In the genomic region with DNA sequence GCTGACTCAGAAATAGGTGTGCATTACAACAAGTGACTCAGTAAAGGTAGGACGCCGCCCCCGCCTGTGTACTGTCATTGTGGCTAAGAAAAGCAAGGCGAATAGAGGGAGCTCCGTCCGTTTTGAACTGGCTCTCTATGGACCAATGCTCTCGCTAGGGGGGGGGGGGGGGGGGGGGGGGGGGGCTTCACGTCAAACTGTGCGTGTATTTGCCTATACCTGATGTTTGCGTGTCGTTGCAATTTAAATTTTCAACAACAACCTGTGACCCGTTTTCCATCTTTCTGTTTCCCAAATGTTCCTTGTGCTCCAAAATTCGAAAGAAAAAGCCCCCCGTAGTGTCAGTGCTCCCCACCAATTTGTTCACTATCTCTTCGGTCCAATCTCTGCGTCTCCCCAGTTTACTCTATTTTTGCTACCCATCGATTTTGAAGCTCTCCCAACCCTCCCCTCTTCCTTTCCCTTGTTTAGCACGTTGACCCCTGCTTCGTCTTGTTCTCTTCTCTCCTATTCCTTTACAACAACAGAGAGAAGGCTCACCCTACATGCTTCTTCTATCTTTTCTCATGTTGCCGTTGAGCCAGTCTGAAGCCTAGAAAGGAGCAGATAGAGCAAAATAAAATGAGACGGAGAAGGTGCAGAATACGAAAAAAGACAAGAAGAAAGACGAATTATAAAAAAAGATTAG, we compare ENCODE assay signal across 4 worm cellular contexts.
A peak's percentile ranks its signal among the peaks of the same experiment; 100 is the strongest.
TF ChIP-seq lines count a peak whose summit lies in the region.

No protein-coding gene starts in this region.

TF ChIP-seq in whole organism, L2 larva, 48 proteins besides CTCF, POLR2A, EP300 and RAD21:
- TF ChIP-seq nhr-129 (tag; optimal IDR thresholded peaks at IDR 0.05; lab: Kevin White, UChicago), result peak; percentile 63
- peak; percentile 29 for TF ChIP-seq sma-9 (GFP tag; optimal IDR thresholded peaks at IDR 0.05; lab: Kevin White, UChicago)
- TF ChIP-seq sma-9 (tag; optimal IDR thresholded peaks at IDR 0.05; lab: Kevin White, UChicago), result no peak
- no peak for TF ChIP-seq nhr-25 (tag; optimal IDR thresholded peaks at IDR 0.05; lab: Kevin White, UChicago)
- no peak for TF ChIP-seq alr-1 (tag; optimal IDR thresholded peaks at IDR 0.05; lab: Kevin White, UChicago)
- TF ChIP-seq Y55F3AM.14 (GFP tag; optimal IDR thresholded peaks at IDR 0.05; lab: Kevin White, UChicago), result peak; percentile 24
- peak; percentile 25 for TF ChIP-seq sem-4 (tag; optimal IDR thresholded peaks at IDR 0.05; lab: Kevin White, UChicago)
- no peak for TF ChIP-seq ama-1 (optimal IDR thresholded peaks at IDR 0.05; lab: Kevin White, UChicago)
- peak; percentile 63 for TF ChIP-seq C34F6.9 (tag; optimal IDR thresholded peaks at IDR 0.05; lab: Kevin White, UChicago)
- peak; percentile 0 for TF ChIP-seq lin-13 (GFP tag; optimal IDR thresholded peaks at IDR 0.05; lab: Kevin White, UChicago)
- TF ChIP-seq nhr-237 (tag; optimal IDR thresholded peaks at IDR 0.05; lab: Kevin White, UChicago), result no peak
- TF ChIP-seq mab-5 (tag; optimal IDR thresholded peaks at IDR 0.05; lab: Kevin White, UChicago), result peak; percentile 50
- TF ChIP-seq F13H6.1 (tag; optimal IDR thresholded peaks at IDR 0.05; lab: Kevin White, UChicago), result peak; percentile 60
- TF ChIP-seq egl-27 (tag; optimal IDR thresholded peaks at IDR 0.05; lab: Kevin White, UChicago), result peak; percentile 34
- TF ChIP-seq lsy-2 (tag; optimal IDR thresholded peaks at IDR 0.05; lab: Kevin White, UChicago), result peak in 1 of 2 experiments; percentile 42
- TF ChIP-seq unc-55 (GFP tag; optimal IDR thresholded peaks at IDR 0.05; lab: Kevin White, UChicago), result peak; percentile 6
- peak; percentile 68 for TF ChIP-seq crh-2 (tag; optimal IDR thresholded peaks at IDR 0.05; lab: Kevin White, UChicago)

TF ChIP-seq in whole organism, L4 larva, 104 proteins besides CTCF, POLR2A, EP300 and RAD21 (continues in another document):
- TF ChIP-seq F37D6.2 (tag; optimal IDR thresholded peaks at IDR 0.05; lab: Kevin White, UChicago) (peak; percentile 10), rbr-2 (tag; optimal IDR thresholded peaks at IDR 0.05; lab: Kevin White, UChicago) (peak; percentile 25), pha-4 (GFP tag; IDR thresholded peaks at IDR 0.05; lab: Robert Waterston, UW) (no peak), pha-4 (tag; optimal IDR thresholded peaks at IDR 0.05; lab: Kevin White, UChicago) (no peak), ceh-32 (tag; optimal IDR thresholded peaks at IDR 0.05; lab: Kevin White, UChicago; ENCODE audit: poor library complexity) (no peak), lsy-2 (tag; optimal IDR thresholded peaks at IDR 0.05; lab: Kevin White, UChicago) (peak in 1 of 2 experiments; percentile 47), ceh-28 (tag; optimal IDR thresholded peaks at IDR 0.05; lab: Kevin White, UChicago) (peak; percentile 28), hlh-11 (tag; optimal IDR thresholded peaks at IDR 0.05; lab: Kevin White, UChicago) (peak; percentile 30), Y5F2A.4 (GFP tag; optimal IDR thresholded peaks at IDR 0.05; lab: Kevin White, UChicago) (no peak), zfp-2 (tag; optimal IDR thresholded peaks at IDR 0.05; lab: Kevin White, UChicago) (no peak), saeg-2 (GFP tag; IDR thresholded peaks at IDR 0.05; lab: Robert Waterston, UW) (no peak), gei-8 (GFP tag; optimal IDR thresholded peaks at IDR 0.05; lab: Kevin White, UChicago) (no peak), daf-16 (GFP tag; optimal IDR thresholded peaks at IDR 0.05; lab: Kevin White, UChicago) (no peak), daf-16 (tag; optimal IDR thresholded peaks at IDR 0.05; lab: Kevin White, UChicago) (peak; percentile 73), madf-9 (GFP tag; conservative IDR thresholded peaks at IDR 0.05; lab: Robert Waterston, UW) (no peak), F44E2.7 (GFP tag; IDR thresholded peaks at IDR 0.05; lab: Robert Waterston, UW) (no peak), aha-1 (tag; lab: Kevin White, UChicago) (peak; percentile 4), fkh-10 (GFP tag; optimal IDR thresholded peaks at IDR 0.05; lab: Kevin White, UChicago) (peak; percentile 35), mes-2 (tag; optimal IDR thresholded peaks at IDR 0.05; lab: Kevin White, UChicago; ENCODE audit: poor library complexity, severe bottlenecking) (peak; percentile 38), mep-1 (tag; optimal IDR thresholded peaks at IDR 0.05; lab: Kevin White, UChicago) (peak; percentile 50), unc-62 (GFP tag; optimal IDR thresholded peaks at IDR 0.05 in 1 of 2; lab: Kevin White, UChicago) (peak in 1 of 2 experiments; percentile 93), unc-62 (tag; optimal IDR thresholded peaks at IDR 0.05; lab: Kevin White, UChicago) (no peak), hlh-30 (tag; optimal IDR thresholded peaks at IDR 0.05; lab: Kevin White, UChicago; ENCODE audit: insufficient read depth) (peak; percentile 16)

TF ChIP-seq in whole organism, late embryonic, 69 proteins besides CTCF, POLR2A, EP300 and RAD21:
- no peak for TF ChIP-seq tbx-7 (tag; optimal IDR thresholded peaks at IDR 0.05; lab: Kevin White, UChicago)
- TF ChIP-seq hlh-6 (tag; optimal IDR thresholded peaks at IDR 0.05; lab: Kevin White, UChicago), result peak; percentile 44
- peak; percentile 41 for TF ChIP-seq nfya-1 (tag; optimal IDR thresholded peaks at IDR 0.05; lab: Kevin White, UChicago)
- peak; percentile 28 for TF ChIP-seq ama-1 (optimal IDR thresholded peaks at IDR 0.05; lab: Kevin White, UChicago)
- peak; percentile 73 for TF ChIP-seq ceh-48 (tag; optimal IDR thresholded peaks at IDR 0.05; lab: Kevin White, UChicago)
- TF ChIP-seq tbx-2 (tag; optimal IDR thresholded peaks at IDR 0.05; lab: Kevin White, UChicago), result peak; percentile 12
- TF ChIP-seq ceh-2 (tag; optimal IDR thresholded peaks at IDR 0.05; lab: Kevin White, UChicago), result no peak
- TF ChIP-seq pag-3 (tag; optimal IDR thresholded peaks at IDR 0.05; lab: Kevin White, UChicago; ENCODE audit: borderline replicate concordance), result no peak
- peak; percentile 4 for TF ChIP-seq dmd-4 (tag; optimal IDR thresholded peaks at IDR 0.05; lab: Kevin White, UChicago; ENCODE audit: borderline replicate concordance)
- TF ChIP-seq ceh-18 (tag; optimal IDR thresholded peaks at IDR 0.05; lab: Kevin White, UChicago), result peak; percentile 13
- TF ChIP-seq ceh-9 (tag; optimal IDR thresholded peaks at IDR 0.05; lab: Kevin White, UChicago), result no peak
- peak; percentile 58 for TF ChIP-seq ceh-31 (tag; optimal IDR thresholded peaks at IDR 0.05; lab: Kevin White, UChicago)
- peak; percentile 46 for TF ChIP-seq unc-42 (tag; optimal IDR thresholded peaks at IDR 0.05; lab: Kevin White, UChicago)
- TF ChIP-seq ref-2 (tag; optimal IDR thresholded peaks at IDR 0.05; lab: Kevin White, UChicago), result peak; percentile 13
- TF ChIP-seq unc-55 (GFP tag; optimal IDR thresholded peaks at IDR 0.05; lab: Kevin White, UChicago), result peak; percentile 52
TF ChIP-seq in whole organism, late embryonic: peak in this region for 11.

TF ChIP-seq in whole organism, mixed stage, embryonic, 35 proteins besides CTCF, POLR2A, EP300 and RAD21:
- peak; percentile 56 for TF ChIP-seq unc-120 (tag; optimal IDR thresholded peaks at IDR 0.05; lab: Kevin White, UChicago; ENCODE audit: poor library complexity, severe bottlenecking)
- TF ChIP-seq unc-39 (tag; optimal IDR thresholded peaks at IDR 0.05; lab: Kevin White, UChicago), result no peak
- TF ChIP-seq mls-2 (tag; optimal IDR thresholded peaks at IDR 0.05; lab: Kevin White, UChicago), result peak; percentile 2
- peak; percentile 32 for TF ChIP-seq sptf-1 (tag; optimal IDR thresholded peaks at IDR 0.05; lab: Kevin White, UChicago)
- no peak for TF ChIP-seq ham-2 (GFP tag; optimal IDR thresholded peaks at IDR 0.05; lab: Kevin White, UChicago)
- peak; percentile 33 for TF ChIP-seq mep-1 (tag; optimal IDR thresholded peaks at IDR 0.05; lab: Kevin White, UChicago)
- no peak for TF ChIP-seq lin-13 (tag; optimal IDR thresholded peaks at IDR 0.05; lab: Kevin White, UChicago)
- TF ChIP-seq zip-8 (tag; optimal IDR thresholded peaks at IDR 0.05; lab: Kevin White, UChicago), result no peak
- peak; percentile 78 for TF ChIP-seq ces-1 (GFP tag; optimal IDR thresholded peaks at IDR 0.05; lab: Kevin White, UChicago)
- TF ChIP-seq cnd-1 (tag; optimal IDR thresholded peaks at IDR 0.05; lab: Kevin White, UChicago), result peak; percentile 6
TF ChIP-seq in whole organism, mixed stage, embryonic: peak in this region for 6.
